Fruit fly (Drosophila melanogaster) ovary, adult (tissue): Measurements from ENCODE around the gene CG2772.

ENCODE experiments used
- CG17801 ChIP-seq: fragments of 200-800 bp; optimal IDR thresholded peaks from 2 replicates; lab custom pipeline; 2019; ENCODE audit warnings: missing biosample characterization, mild to moderate bottlenecking, missing genetic modification characterization, moderate library complexity; ENCODE audit not compliant: partially characterized antibody

The CG2772 gene

dm6 chr2L:3477057-3477755, 31.4 kb downstream of the CG2772 start:
- peak; percentile 5 for TF ChIP-seq CG17801 (GFP tag; lab: Kevin White, UChicago)

dm6 chr2L:3478034-3478880, 32.5 kb downstream of the CG2772 start, which contains the start of gene Thor:
Gene Thor (plus strand): TSS chr2L:3478434.
- peak; percentile 75 for TF ChIP-seq CG17801 (GFP tag; lab: Kevin White, UChicago)

dm6 chr2L:3479697-3480442, 34.1 kb downstream of the CG2772 start:
- TF ChIP-seq CG17801 (GFP tag; lab: Kevin White, UChicago): no peak

- no peak for TF ChIP-seq CG17801 (GFP tag; lab: Kevin White, UChicago)
These were observed 34.6 kb downstream of the CG2772 start for dm6 chr2L:3480443-3480839.

- TF ChIP-seq CG17801 (GFP tag; lab: Kevin White, UChicago): no peak
These were observed 36.2 kb downstream of the CG2772 start for dm6 chr2L:3482037-3482436.

dm6 chr2L:3482712-3483111, 36.9 kb downstream of the CG2772 start:
- TF ChIP-seq CG17801 (GFP tag; lab: Kevin White, UChicago): no peak

dm6 chr2L:3483672-3484071, 37.9 kb downstream of the CG2772 start:
- no peak for TF ChIP-seq CG17801 (GFP tag; lab: Kevin White, UChicago)

dm6 chr2L:3484759-3485158, 39.0 kb downstream of the CG2772 start:
- no peak for TF ChIP-seq CG17801 (GFP tag; lab: Kevin White, UChicago)

dm6 chr2L:3485506-3485905, 39.7 kb downstream of the CG2772 start:
- no peak for TF ChIP-seq CG17801 (GFP tag; lab: Kevin White, UChicago)

- no peak for TF ChIP-seq CG17801 (GFP tag; lab: Kevin White, UChicago)
These were observed 45.2 kb downstream of the CG2772 start, which contains the start of gene CG15414 for dm6 chr2L:3490971-3491370. Gene CG15414 (minus strand): TSS chr2L:3491071.

- no peak for TF ChIP-seq CG17801 (GFP tag; lab: Kevin White, UChicago)
These were observed 47.7 kb downstream of the CG2772 start for dm6 chr2L:3493475-3493874.

- no peak for TF ChIP-seq CG17801 (GFP tag; lab: Kevin White, UChicago)
These were observed 49.7 kb downstream of the CG2772 start for dm6 chr2L:3495465-3495864.
